Worm (Caenorhabditis elegans): Measurements from ENCODE around the gene lgc-55.

- TF ChIP-seq med-1 (GFP tag; optimal IDR thresholded peaks at IDR 0.05; ENCODE audit: insufficient read depth) (no peak), klf-2 (GFP tag; conservative IDR thresholded peaks at IDR 0.05) (no peak), flt-1 (GFP tag; IDR thresholded peaks at IDR 0.05) (no peak)
Observed at ce11 chrV:19986213-19986612, 36.6 kb upstream of the lgc-55 start, which contains the start of gene clec-260.
